Fruit fly (Drosophila melanogaster) whole organism, embryonic: ENCODE data around the gene CG14183.

Experiments used
- C15 ChIP-seq: fragments of 200-800 bp; sonication (Bioruptor generic); IDR thresholded peaks from 3 replicates; pipeline ENCODE4 v1.3.6; 2022; ENCODE audit warnings: missing biosample characterization, missing genetic modification characterization
- CG10147 ChIP-seq: fragments of 200-800 bp; sonication (Bioruptor generic); optimal IDR thresholded peaks from 2 replicates; lab custom pipeline; 2019; ENCODE audit warnings: missing biosample characterization, mild to moderate bottlenecking, missing genetic modification characterization, moderate library complexity
- CG10267 ChIP-seq: fragments of 200-800 bp; sonication (Bioruptor generic); optimal IDR thresholded peaks from 2 replicates; lab custom pipeline; 2018; ENCODE audit warnings: missing biosample characterization, mild to moderate bottlenecking, missing genetic modification characterization, moderate library complexity
- CG13287 ChIP-seq: fragments of 200-800 bp; sonication (Bioruptor generic); IDR thresholded peaks from 2 replicates; pipeline ENCODE4 v1.3.6; 2022; ENCODE audit warnings: missing biosample characterization, missing genetic modification characterization; ENCODE audit not compliant: partially characterized antibody
- CG13424 ChIP-seq: fragments of 200-800 bp; sonication (Bioruptor generic); optimal IDR thresholded peaks from 2 replicates; lab custom pipeline; 2019; ENCODE audit warnings: missing biosample characterization, mild to moderate bottlenecking, missing genetic modification characterization, moderate library complexity
- CG15601 ChIP-seq: fragments of 200-800 bp; sonication (Bioruptor generic); optimal IDR thresholded peaks from 3 replicates; lab custom pipeline; 2019; ENCODE audit warnings: missing biosample characterization, mild to moderate bottlenecking, missing genetic modification characterization, moderate library complexity
- CG16779 ChIP-seq: fragments of 200-800 bp; sonication (Bioruptor generic); IDR thresholded peaks from 2 replicates; pipeline ENCODE4 v1.3.6; 2022; ENCODE audit warnings: missing biosample characterization, missing genetic modification characterization
- CG17361 ChIP-seq: fragments of 200-800 bp; sonication (Bioruptor generic); IDR thresholded peaks from 3 replicates; pipeline ENCODE4 v1.3.6; 2022; ENCODE audit warnings: missing biosample characterization, missing genetic modification characterization
- CG18599 ChIP-seq: fragments of 200-800 bp; sonication (Bioruptor generic); optimal IDR thresholded peaks from 3 replicates; lab custom pipeline; 2017; ENCODE audit warnings: missing biosample characterization, missing genetic modification characterization, mild to moderate bottlenecking, moderate library complexity, missing genetic modification reagents
- CG33557 ChIP-seq: fragments of 200-800 bp; sonication (Bioruptor generic); optimal IDR thresholded peaks from 2 replicates; lab custom pipeline; 2019; ENCODE audit warnings: missing biosample characterization, mild to moderate bottlenecking, missing genetic modification characterization, moderate library complexity
- CG3726 ChIP-seq: fragments of 200-800 bp; sonication (Bioruptor generic); IDR thresholded peaks from 3 replicates; pipeline ENCODE4, ENCODE4 v1.3.6; 2022; ENCODE audit warnings: missing biosample characterization, missing genetic modification characterization
- CG3995 ChIP-seq: fragments of 200-800 bp; sonication (Bioruptor generic); optimal IDR thresholded peaks from 3 replicates; lab custom pipeline; 2016; ENCODE audit warnings: missing biosample characterization, missing genetic modification characterization
- CG4617 ChIP-seq: fragments of 200-800 bp; sonication (Bioruptor generic); optimal IDR thresholded peaks from 3 replicates; lab custom pipeline; 2016; ENCODE audit warnings: missing biosample characterization, missing genetic modification characterization, borderline replicate concordance
- CG6791 ChIP-seq: fragments of 200-800 bp; sonication (Bioruptor generic); IDR thresholded peaks from 3 replicates; pipeline ENCODE4 v1.3.6; 2022; ENCODE audit warnings: missing biosample characterization, missing genetic modification characterization; ENCODE audit not compliant: partially characterized antibody
- CG7963 ChIP-seq: fragments of 200-800 bp; sonication (Bioruptor generic); IDR thresholded peaks from 3 replicates; pipeline ENCODE4 v1.3.6; 2022; ENCODE audit warnings: missing biosample characterization, missing genetic modification characterization; ENCODE audit not compliant: partially characterized antibody
- CG8290 ChIP-seq, 3 experiments: fragments of 200-800 bp; sonication (Bioruptor generic); optimal IDR thresholded peaks; 2 replicates each; lab custom pipeline; 2016 to 2019; ENCODE audit warnings: missing biosample characterization in 3 of 3, missing genetic modification characterization in 3 of 3, mild to moderate bottlenecking in 2 of 3, moderate library complexity in 1 of 3
- CG9609 ChIP-seq: fragments of 200-800 bp; sonication (Bioruptor generic); optimal IDR thresholded peaks from 3 replicates; lab custom pipeline; 2016; ENCODE audit warnings: missing biosample characterization, missing genetic modification characterization
- CHES-1-like ChIP-seq: fragments of 200-800 bp; sonication (Bioruptor generic); optimal IDR thresholded peaks from 2 replicates; lab custom pipeline; 2016; ENCODE audit warnings: missing biosample characterization, missing genetic modification characterization
- Chrac-16 ChIP-seq: fragments of 200-800 bp; sonication (Bioruptor generic); optimal IDR thresholded peaks from 3 replicates; lab custom pipeline; 2016; ENCODE audit warnings: missing biosample characterization, missing genetic modification characterization
- D19A ChIP-seq: fragments of 200-800 bp; optimal IDR thresholded peaks from 3 replicates; lab custom pipeline; 2019; ENCODE audit warnings: missing biosample characterization, mild to moderate bottlenecking, missing genetic modification characterization, moderate library complexity
- Dad ChIP-seq: fragments of 200-800 bp; sonication (Bioruptor generic); optimal IDR thresholded peaks from 3 replicates; lab custom pipeline; 2016; ENCODE audit warnings: missing biosample characterization, missing genetic modification characterization
- Doc3 ChIP-seq: fragments of 200-800 bp; sonication (Bioruptor generic); IDR thresholded peaks from 3 replicates; pipeline ENCODE4 v1.3.6; 2022; ENCODE audit warnings: missing biosample characterization, missing genetic modification characterization; ENCODE audit not compliant: partially characterized antibody
- Dp ChIP-seq: fragments of 200-800 bp; sonication (Bioruptor generic); optimal IDR thresholded peaks from 2 replicates; lab custom pipeline; 2018; ENCODE audit warnings: missing biosample characterization, mild to moderate bottlenecking, missing genetic modification characterization, moderate library complexity
- Ets97D ChIP-seq: fragments of 200-800 bp; sonication (Bioruptor generic); optimal IDR thresholded peaks from 3 replicates; lab custom pipeline; 2016; ENCODE audit warnings: missing biosample characterization, missing genetic modification characterization
- Hr51 ChIP-seq, 2 experiments: fragments of 200-800 bp; sonication (Bioruptor generic); optimal IDR thresholded peaks; 2 replicates in 1 of 2; 3 replicates in 1 of 2; lab custom pipeline; 2016 to 2018; ENCODE audit warnings: missing biosample characterization in 2 of 2, missing genetic modification characterization in 2 of 2, mild to moderate bottlenecking in 1 of 2, moderate library complexity in 1 of 2
- NC2α ChIP-seq: fragments of 200-800 bp; sonication (Bioruptor generic); optimal IDR thresholded peaks from 2 replicates; lab custom pipeline; 2016; ENCODE audit warnings: missing biosample characterization, missing genetic modification characterization
- NfI ChIP-seq: fragments of 200-800 bp; sonication (Bioruptor generic); optimal IDR thresholded peaks from 3 replicates; lab custom pipeline; 2018; ENCODE audit warnings: missing biosample characterization, mild to moderate bottlenecking, missing genetic modification characterization, moderate library complexity
- Opbp ChIP-seq: fragments of 200-800 bp; sonication (Bioruptor generic); IDR thresholded peaks from 3 replicates; pipeline ENCODE4 v1.3.6; 2022; ENCODE audit warnings: missing biosample characterization, missing genetic modification characterization; ENCODE audit not compliant: partially characterized antibody
- Scr ChIP-seq: fragments of 200-800 bp; sonication (Bioruptor generic); IDR thresholded peaks from 2 replicates; pipeline ENCODE4 v1.3.6; 2022; ENCODE audit warnings: missing biosample characterization, missing genetic modification characterization; ENCODE audit not compliant: partially characterized antibody
- Stat92E ChIP-seq, 3 experiments: fragments of >200 bp in 2 of 3; fragments of 200-800 bp in 1 of 3; sonication (Bioruptor generic) in 1 of 3; optimal IDR thresholded peaks; 2 replicates each; lab custom pipeline; 2017 to 2019; ENCODE audit warnings: missing biosample characterization in 3 of 3, missing genetic modification characterization in 3 of 3, mild to moderate bottlenecking in 1 of 3, moderate library complexity in 1 of 3
- Vsx1 ChIP-seq: fragments of 200-800 bp; sonication (Bioruptor generic); optimal IDR thresholded peaks from 2 replicates; lab custom pipeline; 2017; ENCODE audit warnings: missing biosample characterization, mild to moderate bottlenecking, missing genetic modification characterization, missing genetic modification reagents
- cg ChIP-seq: fragments of 200-800 bp; sonication (Bioruptor generic); optimal IDR thresholded peaks from 3 replicates; lab custom pipeline; 2019; ENCODE audit warnings: missing biosample characterization, mild to moderate bottlenecking, missing genetic modification characterization, moderate library complexity
- chif ChIP-seq, 2 experiments: fragments of 200-800 bp; sonication (Bioruptor generic); optimal IDR thresholded peaks; 3 replicates each; lab custom pipeline; 2016; ENCODE audit warnings: missing biosample characterization in 2 of 2, missing genetic modification characterization in 2 of 2
- chinmo ChIP-seq: fragments of 200-800 bp; sonication (Bioruptor generic); IDR thresholded peaks from 4 replicates; pipeline ENCODE4 v1.3.6; 2022; ENCODE audit warnings: missing biosample characterization, missing genetic modification characterization; ENCODE audit not compliant: partially characterized antibody
- chn ChIP-seq: fragments of 200-800 bp; sonication (Bioruptor generic); optimal IDR thresholded peaks from 2 replicates; lab custom pipeline; 2016; ENCODE audit warnings: missing biosample characterization, missing genetic modification characterization
- kni ChIP-seq: fragments of 200-800 bp; sonication (Bioruptor generic); optimal IDR thresholded peaks from 3 replicates; lab custom pipeline; 2017; ENCODE audit warnings: mild to moderate bottlenecking, missing biosample characterization, missing genetic modification reagents, missing genetic modification characterization
- lilli ChIP-seq: fragments of 200-800 bp; sonication (Bioruptor generic); optimal IDR thresholded peaks from 3 replicates; lab custom pipeline; 2016; ENCODE audit warnings: missing biosample characterization, missing genetic modification characterization
- mld ChIP-seq: fragments of 200-800 bp; sonication (Bioruptor generic); IDR thresholded peaks from 3 replicates; pipeline ENCODE4 v1.3.6; 2022; ENCODE audit warnings: missing biosample characterization, missing genetic modification characterization; ENCODE audit not compliant: partially characterized antibody
- nerfin-2 ChIP-seq: fragments of 200-800 bp; sonication (Bioruptor generic); IDR thresholded peaks from 2 replicates; pipeline ENCODE4 v1.3.6; 2022; ENCODE audit warnings: missing biosample characterization, missing genetic modification characterization; ENCODE audit not compliant: partially characterized antibody
- phol ChIP-seq: fragments of 200-800 bp; sonication (Bioruptor generic); optimal IDR thresholded peaks from 3 replicates; lab custom pipeline; 2018; ENCODE audit warnings: missing biosample characterization, mild to moderate bottlenecking, missing genetic modification characterization, moderate library complexity
- pzg ChIP-seq: fragments of 200-800 bp; sonication (Bioruptor generic); optimal IDR thresholded peaks from 3 replicates; lab custom pipeline; 2018; ENCODE audit warnings: missing biosample characterization, mild to moderate bottlenecking, missing genetic modification characterization, moderate library complexity
- sna ChIP-seq: fragments of 200-800 bp; sonication (Bioruptor generic); IDR thresholded peaks from 2 replicates; pipeline ENCODE4 v1.3.6; 2022; ENCODE audit warnings: missing biosample characterization, missing genetic modification characterization; ENCODE audit not compliant: partially characterized antibody
- sob ChIP-seq: fragments of 200-800 bp; sonication (Bioruptor generic); IDR thresholded peaks from 2 replicates; pipeline ENCODE4 v1.3.6; 2022; ENCODE audit warnings: missing biosample characterization, missing genetic modification characterization
- ssp ChIP-seq: fragments of 200-800 bp; sonication (Bioruptor generic); IDR thresholded peaks from 2 replicates; pipeline ENCODE4 v1.3.6; 2022; ENCODE audit warnings: missing biosample characterization, missing genetic modification characterization
- tna ChIP-seq: fragments of 200-800 bp; sonication (Bioruptor generic); IDR thresholded peaks from 2 replicates; pipeline ENCODE4 v1.3.6; 2022; ENCODE audit warnings: missing biosample characterization, missing genetic modification characterization; ENCODE audit not compliant: partially characterized antibody
- trem ChIP-seq: fragments of 200-800 bp; optimal IDR thresholded peaks from 3 replicates; lab custom pipeline; 2019; ENCODE audit warnings: missing biosample characterization, mild to moderate bottlenecking, missing genetic modification characterization, moderate library complexity
- unc-4 ChIP-seq: fragments of 200-800 bp; sonication (Bioruptor generic); IDR thresholded peaks from 2 replicates; pipeline ENCODE4 v1.3.6; 2022; ENCODE audit warnings: missing biosample characterization, missing genetic modification characterization; ENCODE audit not compliant: partially characterized antibody

The CG14183 gene

DNA sequence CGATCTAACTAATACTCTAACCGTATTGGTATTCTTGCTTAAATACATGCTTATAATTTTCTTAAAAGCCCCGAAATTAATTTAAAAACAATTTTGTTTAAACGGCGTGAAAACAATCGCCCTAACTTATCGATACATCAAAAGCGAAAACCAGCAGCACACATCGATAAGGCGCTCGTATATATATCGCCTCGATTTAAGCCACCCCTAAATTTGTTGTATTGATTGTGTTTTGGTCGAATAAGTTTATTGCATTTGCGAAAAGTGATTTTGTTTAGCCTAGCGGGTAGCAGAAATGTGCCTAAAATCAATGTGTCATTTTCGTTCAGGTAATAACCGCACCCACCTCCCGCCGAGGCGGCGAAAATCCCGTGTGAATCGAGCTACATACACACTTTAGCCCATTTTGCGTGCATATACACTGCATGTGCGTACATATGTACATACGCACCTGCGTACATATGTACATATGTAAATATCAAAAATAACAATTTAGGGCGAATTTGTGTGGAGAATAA lies 35.9 kb downstream of the CG14183 start, which contains the start of the genes CG7646 and Nca (continued):
- no peak for TF ChIP-seq Vsx1 (GFP tag; lab: Kevin White, UChicago)
- TF ChIP-seq chif (GFP tag; optimal IDR thresholded peaks at IDR 0.05; lab: Kevin White, UChicago): no peak
- TF ChIP-seq CG13287: peak; percentile 94
- TF ChIP-seq CG6791 (GFP tag; lab: Robert Waterston, UW): peak; percentile 95
- no peak for TF ChIP-seq CG8290 (GFP tag; optimal IDR thresholded peaks at IDR 0.05; lab: Kevin White, UChicago)
- TF ChIP-seq CG8290 (tag; optimal IDR thresholded peaks at IDR 0.05; lab: Kevin White, UChicago): no peak
- TF ChIP-seq Ets97D (GFP tag; lab: Kevin White, UChicago): peak; percentile 31
- TF ChIP-seq Hr51 (GFP tag; optimal IDR thresholded peaks at IDR 0.05; lab: Kevin White, UChicago): peak in 1 of 2 experiments; percentile 4
- peak; percentile 87 for TF ChIP-seq tna (GFP tag; lab: Robert Waterston, UW)
- peak; percentile 86 for TF ChIP-seq Doc3 (GFP tag; lab: Robert Waterston, UW)
- no peak for TF ChIP-seq CG10147
- peak; percentile 60 for TF ChIP-seq Dp
- peak; percentile 85 for TF ChIP-seq sna (GFP tag; lab: Robert Waterston, UW)
- peak; percentile 21 for TF ChIP-seq cg
- no peak; the same call in 3 of the 4 replicates for TF ChIP-seq chinmo
- peak; percentile 26 for TF ChIP-seq CG15601 (tag; lab: Kevin White, UChicago)
- TF ChIP-seq mld: peak; percentile 89
- TF ChIP-seq CG17361 (GFP tag; lab: Robert Waterston, UW): no peak; the same call in 2 of the 3 replicates
- TF ChIP-seq CG4617 (GFP tag; lab: Kevin White, UChicago): peak; percentile 65
- peak; percentile 69; the same call in 1 of the 2 replicates for TF ChIP-seq nerfin-2 (GFP tag; lab: Robert Waterston, UW)
- peak; percentile 7 for TF ChIP-seq Chrac-16 (GFP tag; lab: Kevin White, UChicago)
- TF ChIP-seq NfI: no peak
- peak; percentile 67 for TF ChIP-seq pzg (GFP tag; lab: Kevin White, UChicago)
- no peak for TF ChIP-seq CG18599 (GFP tag; lab: Kevin White, UChicago)
- TF ChIP-seq C15 (GFP tag; lab: Robert Waterston, UW): no peak
- TF ChIP-seq CHES-1-like (GFP tag; lab: Kevin White, UChicago): peak; percentile 39
- TF ChIP-seq CG9609: no peak
- TF ChIP-seq chn: no peak
- peak; percentile 13 for TF ChIP-seq phol (tag; lab: Kevin White, UChicago)
- peak; percentile 91 for TF ChIP-seq CG7963
- TF ChIP-seq Dad (GFP tag; lab: Kevin White, UChicago): peak; percentile 16
- peak; percentile 12 for TF ChIP-seq CG13424 (tag; lab: Kevin White, UChicago)
- TF ChIP-seq trem (tag; lab: Kevin White, UChicago): peak; percentile 64
- TF ChIP-seq Stat92E (GFP tag; optimal IDR thresholded peaks at IDR 0.05; lab: Kevin White, UChicago): no peak
- peak; percentile 85 for TF ChIP-seq unc-4
- peak; percentile 82 for TF ChIP-seq CG3995 (GFP tag; lab: Kevin White, UChicago)
- TF ChIP-seq Opbp (GFP tag; lab: Robert Waterston, UW): peak; percentile 94
- TF ChIP-seq kni: peak; percentile 80
- no peak for TF ChIP-seq CG3726 (GFP tag; lab: Robert Waterston, UW)
- no peak for TF ChIP-seq NC2α (GFP tag; lab: Kevin White, UChicago)
- peak; percentile 58 for TF ChIP-seq CG33557
- TF ChIP-seq D19A (tag; lab: Kevin White, UChicago): peak; percentile 13
- TF ChIP-seq CG16779 (GFP tag; lab: Robert Waterston, UW): no peak
- no peak for TF ChIP-seq ssp (GFP tag; lab: Robert Waterston, UW)
- 0 out of 2 replicates have a peak, but pooled peaks have one; percentile 26 for TF ChIP-seq sob (GFP tag; lab: Robert Waterston, UW)
- peak; percentile 36 for TF ChIP-seq CG10267 (tag; lab: Kevin White, UChicago)
- TF ChIP-seq Scr (GFP tag; lab: Robert Waterston, UW): peak; percentile 93
- TF ChIP-seq lilli (GFP tag; lab: Kevin White, UChicago): peak; percentile 17
